Worm (Caenorhabditis elegans): Measurements from ENCODE around the gene C55A1.7.
"Not testable (repeated sequence)": the region's sequence is repeated elsewhere in the genome, so short reads cannot be mapped to it uniquely, and the experiment has no call there.

ce11 chrV:15668200-15668599 lies 20.8 kb upstream of the C55A1.7 start, which contains the start of gene F53E4.1:
- TF ChIP-seq him-1, dao-5, W03F9.2 (tag; optimal IDR thresholded peaks at IDR 0.05): not testable (repeated sequence)
